Worm (Caenorhabditis elegans) whole organism, L4 larva: ENCODE data around the gene K03A11.6.

ENCODE experiments used
- F10B5.3 ChIP-seq: sonication (generic microtip); optimal IDR thresholded peaks from 2 replicates; lab custom pipeline; 2016; ENCODE audit warnings: mild to moderate bottlenecking, missing genetic modification characterization, missing compliant biosample characterization
- F26F4.8 ChIP-seq: fragments of 200-800 bp; sonication (Bioruptor generic); conservative IDR thresholded peaks from 2 replicates; pipeline ENCODE4 v1.3.6; 2022; ENCODE audit warnings: missing genetic modification characterization, missing compliant biosample characterization
- F44E2.7 ChIP-seq: fragments of 200-800 bp; sonication (Bioruptor generic); IDR thresholded peaks from 2 replicates; pipeline ENCODE4 v2.1.2; 2022; ENCODE audit warnings: missing genetic modification characterization, missing compliant biosample characterization
- T26A8.4 ChIP-seq: fragments of 200-800 bp; sonication (Bioruptor generic); IDR thresholded peaks from 2 replicates; pipeline ENCODE4 v1.3.6; 2022; ENCODE audit warnings: missing genetic modification characterization, missing compliant biosample characterization
- Y75B8A.6 ChIP-seq: fragments of 200-800 bp; sonication (Bioruptor generic); IDR thresholded peaks from 2 replicates; pipeline ENCODE4 v1.3.6; 2022; ENCODE audit warnings: missing genetic modification reagents, missing genetic modification characterization, missing compliant biosample characterization
- ZK546.5 ChIP-seq, 2 experiments: sonication (generic microtip); optimal IDR thresholded peaks; 2 replicates each; lab custom pipeline; 2017; ENCODE audit warnings: missing biosample characterization in 2 of 2, missing genetic modification characterization in 2 of 2
- cey-2 ChIP-seq: sonication (generic microtip); optimal IDR thresholded peaks from 3 replicates; lab custom pipeline; 2017; ENCODE audit warnings: missing genetic modification characterization, mild to moderate bottlenecking, missing compliant biosample characterization, antibody characterized with exemption, borderline replicate concordance; ENCODE audit not compliant: insufficient read depth
- ctbp-1 ChIP-seq: fragments of 200-800 bp; sonication (Bioruptor generic); IDR thresholded peaks from 2 replicates; pipeline ENCODE4 v1.3.6; 2022; ENCODE audit warnings: missing genetic modification reagents, missing genetic modification characterization, missing compliant biosample characterization
- daf-16 ChIP-seq, 3 experiments: sonication (generic microtip); optimal IDR thresholded peaks; 2 replicates each; lab custom pipeline; 2016 to 2017; ENCODE audit warnings: missing genetic modification characterization in 3 of 3, missing genetic modification reagents in 3 of 3, mild to moderate bottlenecking in 2 of 3, missing compliant biosample characterization in 2 of 3, missing biosample characterization in 1 of 3, moderate library complexity in 1 of 3
- daf-19 ChIP-seq: fragments of 200-800 bp; sonication (Bioruptor generic); conservative IDR thresholded peaks from 2 replicates; pipeline ENCODE4 v1.3.6; 2022; ENCODE audit warnings: missing genetic modification characterization, missing compliant biosample characterization
- dmd-6 ChIP-seq: fragments of 200-800 bp; sonication (Bioruptor generic); IDR thresholded peaks from 2 replicates; pipeline ENCODE4 v1.3.6; 2022; ENCODE audit warnings: missing genetic modification reagents, missing genetic modification characterization, missing compliant biosample characterization
- dmd-9 ChIP-seq: fragments of 200-800 bp; sonication (Bioruptor generic); IDR thresholded peaks from 2 replicates; pipeline ENCODE4 v1.3.6; 2022; ENCODE audit warnings: missing genetic modification reagents, missing genetic modification characterization, missing compliant biosample characterization
- dve-1 ChIP-seq: sonication (generic microtip); optimal IDR thresholded peaks from 2 replicates; lab custom pipeline; 2017; ENCODE audit warnings: antibody characterized with exemption, mild to moderate bottlenecking, missing genetic modification characterization, missing compliant biosample characterization; ENCODE audit not compliant: insufficient read depth
- hif-1 ChIP-seq, 2 experiments: sonication (generic microtip); optimal IDR thresholded peaks; 2 replicates each; lab custom pipeline; 2016 to 2017; ENCODE audit warnings: missing compliant biosample characterization in 2 of 2, missing genetic modification characterization in 2 of 2, missing genetic modification reagents in 2 of 2, missing genotype in 2 of 2, mild to moderate bottlenecking in 1 of 2
- hlh-11 ChIP-seq: fragments of 200-800 bp; sonication (Bioruptor generic); optimal IDR thresholded peaks from 2 replicates; lab custom pipeline; 2018; ENCODE audit warnings: mild to moderate bottlenecking, missing genetic modification characterization, missing compliant biosample characterization
- lin-38 ChIP-seq: fragments of 200-800 bp; sonication (Bioruptor generic); IDR thresholded peaks from 2 replicates; pipeline ENCODE4 v1.3.6; 2022; ENCODE audit warnings: missing genetic modification reagents, missing genetic modification characterization, missing compliant biosample characterization
- lir-3 ChIP-seq: sonication (generic microtip); optimal IDR thresholded peaks from 2 replicates; lab custom pipeline; 2016; ENCODE audit warnings: mild to moderate bottlenecking, missing genetic modification characterization, missing compliant biosample characterization
- madf-9 ChIP-seq: fragments of 200-800 bp; sonication (Bioruptor generic); conservative IDR thresholded peaks from 2 replicates; pipeline ENCODE4 v1.3.6; 2022; ENCODE audit warnings: missing genetic modification reagents, missing genetic modification characterization, missing compliant biosample characterization
- mdt-29 ChIP-seq: fragments of 200-800 bp; sonication (Bioruptor generic); IDR thresholded peaks from 2 replicates; pipeline ENCODE4 v1.3.6; 2022; ENCODE audit warnings: missing genetic modification reagents, missing genetic modification characterization, missing compliant biosample characterization
- nhr-28 ChIP-seq: fragments of 150-350 bp; optimal IDR thresholded peaks from 2 replicates; lab custom pipeline; 2014; ENCODE audit warnings: missing biosample characterization, missing genetic modification characterization
- nhr-42 ChIP-seq: fragments of 200-800 bp; sonication (Bioruptor generic); IDR thresholded peaks from 2 replicates; pipeline ENCODE4 v1.3.6; 2022; ENCODE audit warnings: missing genetic modification characterization, missing compliant biosample characterization
- nhr-48 ChIP-seq: sonication (generic microtip); optimal IDR thresholded peaks from 2 replicates; lab custom pipeline; 2016; ENCODE audit warnings: mild to moderate bottlenecking, missing genetic modification characterization, missing compliant biosample characterization
- nhr-6 ChIP-seq: fragments of 150-350 bp; optimal IDR thresholded peaks from 2 replicates; lab custom pipeline; 2014; ENCODE audit warnings: missing biosample characterization, missing genetic modification characterization
- nhr-77 ChIP-seq: fragments of 150-350 bp; optimal IDR thresholded peaks from 2 replicates; lab custom pipeline; 2014; ENCODE audit warnings: missing biosample characterization, missing genetic modification characterization
- php-3 ChIP-seq: fragments of 200-800 bp; sonication (Bioruptor generic); IDR thresholded peaks from 2 replicates; pipeline ENCODE4 v1.3.6; 2022; ENCODE audit warnings: missing genetic modification reagents, missing genetic modification characterization, missing compliant biosample characterization
- pqm-1 ChIP-seq: sonication (generic microtip); optimal IDR thresholded peaks from 2 replicates; lab custom pipeline; 2017; ENCODE audit warnings: missing biosample characterization, missing genetic modification characterization
- saeg-2 ChIP-seq: fragments of 200-800 bp; sonication (Bioruptor generic); IDR thresholded peaks from 2 replicates; pipeline ENCODE4 v1.3.6; 2022; ENCODE audit warnings: missing genetic modification reagents, missing genetic modification characterization, missing compliant biosample characterization
- set-16 ChIP-seq: fragments of 200-800 bp; sonication (Bioruptor generic); IDR thresholded peaks from 2 replicates; pipeline ENCODE4 v1.3.6; 2022; ENCODE audit warnings: missing genetic modification reagents, missing genetic modification characterization, missing compliant biosample characterization
- spr-1 ChIP-seq: sonication (generic microtip); optimal IDR thresholded peaks from 2 replicates; lab custom pipeline; 2016; ENCODE audit warnings: mild to moderate bottlenecking, missing genetic modification characterization, missing compliant biosample characterization
- tag-97 ChIP-seq: fragments of 200-800 bp; sonication (Bioruptor generic); IDR thresholded peaks from 2 replicates; pipeline ENCODE4 v1.3.6; 2022; ENCODE audit warnings: missing genetic modification characterization, missing compliant biosample characterization
- tra-1 ChIP-seq: fragments of 200-800 bp; sonication (Bioruptor generic); IDR thresholded peaks from 2 replicates; pipeline ENCODE4 v1.3.6; 2022; ENCODE audit warnings: missing genetic modification reagents, missing genetic modification characterization, missing compliant biosample characterization
- unc-39 ChIP-seq: sonication (generic microtip); optimal IDR thresholded peaks from 2 replicates; lab custom pipeline; 2017; ENCODE audit warnings: missing biosample characterization, missing genetic modification characterization
- unc-62 ChIP-seq, 3 experiments: fragments of 150-350 bp in 1 of 3; sonication (generic microtip); optimal IDR thresholded peaks in 2 of 3; peaks in 1 of 3; 1 replicate in 1 of 3; 2 replicates in 2 of 3; lab custom pipeline; 2014 to 2017; ENCODE audit warnings: missing biosample characterization in 3 of 3, missing genetic modification characterization in 3 of 3, missing genetic modification reagents in 3 of 3, missing genotype in 1 of 3
- zag-1 ChIP-seq: fragments of 150-350 bp; optimal IDR thresholded peaks from 2 replicates; lab custom pipeline; 2014; ENCODE audit warnings: missing biosample characterization, missing genetic modification characterization
- zip-2 ChIP-seq: fragments of 150-350 bp; optimal IDR thresholded peaks from 2 replicates; lab custom pipeline; 2014; ENCODE audit warnings: missing biosample characterization, missing genetic modification characterization
- ztf-7 ChIP-seq: fragments of 150-350 bp; optimal IDR thresholded peaks from 2 replicates; lab custom pipeline; 2014; ENCODE audit warnings: missing biosample characterization, missing genetic modification characterization

Gene K03A11.6

ce11 chrX:13048258-13048657 is 7.4 kb upstream of the K03A11.6 start, which contains the start of gene C53C7.3:
TSS of gene C53C7.3 (plus strand) at chrX:13048558.
- no peak for TF ChIP-seq zag-1
- no peak for TF ChIP-seq dve-1 (tag; lab: Kevin White, UChicago)
- TF ChIP-seq tra-1 (GFP tag; lab: Robert Waterston, UW): no peak
- TF ChIP-seq lin-38 (GFP tag; lab: Robert Waterston, UW): no peak
- no peak for TF ChIP-seq tag-97 (GFP tag; lab: Robert Waterston, UW)
- no peak for TF ChIP-seq daf-19
- TF ChIP-seq nhr-48 (tag; lab: Kevin White, UChicago): no peak
- TF ChIP-seq F26F4.8: no peak
- TF ChIP-seq saeg-2 (GFP tag; lab: Robert Waterston, UW): no peak
- no peak for TF ChIP-seq F10B5.3 (tag; lab: Kevin White, UChicago)
- no peak for TF ChIP-seq mdt-29 (GFP tag; lab: Robert Waterston, UW)
- no peak for TF ChIP-seq daf-16 (GFP tag; optimal IDR thresholded peaks at IDR 0.05; lab: Kevin White, UChicago)
- no peak for TF ChIP-seq daf-16 (tag; optimal IDR thresholded peaks at IDR 0.05; lab: Kevin White, UChicago)
- no peak for TF ChIP-seq zip-2 (tag; lab: Kevin White, UChicago)
- TF ChIP-seq spr-1: no peak
- no peak for TF ChIP-seq F44E2.7 (GFP tag; lab: Robert Waterston, UW)
- no peak for TF ChIP-seq nhr-6
- no peak for TF ChIP-seq cey-2 (tag; lab: Kevin White, UChicago)
- no peak for TF ChIP-seq nhr-42
- TF ChIP-seq ctbp-1 (GFP tag; lab: Robert Waterston, UW): no peak
- no peak for TF ChIP-seq php-3 (GFP tag; lab: Robert Waterston, UW)

ce11 chrX:13051405-13051804 is 4.3 kb upstream of the K03A11.6 start, which contains the start of gene K03A11.1:
TSS of gene K03A11.1 (plus strand) at chrX:13051705.
- no peak for TF ChIP-seq madf-9
- TF ChIP-seq lir-3 (tag; lab: Kevin White, UChicago): no peak
- TF ChIP-seq Y75B8A.6 (GFP tag; lab: Robert Waterston, UW): no peak

DNA sequence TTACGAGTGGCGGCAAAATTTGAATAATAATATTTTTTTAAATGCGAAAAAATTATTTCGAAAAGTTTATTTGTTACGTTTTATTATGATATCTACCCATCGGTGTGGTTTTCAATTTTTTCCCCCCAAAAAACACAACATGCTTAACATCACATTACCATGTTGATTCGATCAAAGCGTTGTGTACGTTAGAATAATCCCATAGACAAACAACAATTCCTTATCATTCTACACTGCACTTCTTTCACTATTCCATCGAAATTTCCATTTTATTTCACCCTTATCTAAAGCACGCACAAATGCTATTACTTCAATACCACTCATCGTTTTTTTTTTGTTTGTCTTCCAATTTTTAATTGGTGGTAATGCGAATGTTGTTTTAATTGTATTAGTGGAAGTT is 4.3 kb downstream of the K03A11.6 start:
- TF ChIP-seq dmd-9 (no peak), hif-1 (tag; optimal IDR thresholded peaks at IDR 0.05; lab: Kevin White, UChicago) (no peak), T26A8.4 (GFP tag; lab: Robert Waterston, UW) (no peak), ZK546.5 (tag; optimal IDR thresholded peaks at IDR 0.05; lab: Kevin White, UChicago) (no peak), dve-1 (tag; lab: Kevin White, UChicago) (peak; percentile 78), hlh-11 (tag; lab: Kevin White, UChicago) (peak; percentile 62), set-16 (no peak), nhr-28 (tag; lab: Kevin White, UChicago) (peak; percentile 80), ztf-7 (peak; percentile 69), daf-19 (no peak), dmd-6 (GFP tag; lab: Robert Waterston, UW) (peak; percentile 44), nhr-77 (tag; lab: Kevin White, UChicago) (peak; percentile 36), unc-62 (GFP tag; optimal IDR thresholded peaks at IDR 0.05 in 1 of 2; lab: Kevin White, UChicago) (peak in 1 of 2 experiments; percentile 78), unc-62 (tag; optimal IDR thresholded peaks at IDR 0.05; lab: Kevin White, UChicago) (no peak), php-3 (GFP tag; lab: Robert Waterston, UW) (peak; percentile 49; the same call in 1 of the 2 replicates), pqm-1 (tag; lab: Kevin White, UChicago) (peak; percentile 95), unc-39 (tag; lab: Kevin White, UChicago) (no peak), F44E2.7 (GFP tag; lab: Robert Waterston, UW) (no peak), daf-16 (GFP tag; optimal IDR thresholded peaks at IDR 0.05; lab: Kevin White, UChicago) (no peak), daf-16 (tag; optimal IDR thresholded peaks at IDR 0.05; lab: Kevin White, UChicago) (peak; percentile 99)
